Fruit fly (Drosophila melanogaster): ENCODE data around the gene Septin4.

The Septin4 gene

DNA sequence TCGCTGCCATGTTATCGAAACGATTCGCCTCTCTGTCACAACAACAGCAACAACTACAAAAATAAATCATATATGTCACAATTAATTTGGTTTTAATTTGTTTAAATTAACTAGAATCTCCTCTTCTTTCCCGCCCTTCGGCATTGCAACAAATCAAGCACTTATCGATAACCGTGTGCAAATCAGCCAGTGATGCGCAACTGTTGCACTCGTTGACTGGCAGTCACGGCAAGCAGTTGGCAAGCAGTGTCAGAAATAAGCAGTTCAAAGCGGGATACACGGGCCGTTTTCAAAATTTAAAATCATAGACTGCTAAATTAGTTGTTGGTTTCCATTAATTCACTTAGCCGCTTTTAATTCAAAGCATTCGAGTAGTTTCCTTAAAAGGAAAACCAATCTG is 11.2 kb downstream of the Septin4 start, which contains the start of gene Axs (continued):
- peak; percentile 51 for TF ChIP-seq gro (GFP tag; optimal IDR thresholded peaks at IDR 0.05)
- TF ChIP-seq Spps (tag; optimal IDR thresholded peaks at IDR 0.05), result no peak
- TF ChIP-seq exex (tag; optimal IDR thresholded peaks at IDR 0.05), result no peak
- TF ChIP-seq H15 (GFP tag; IDR thresholded peaks at IDR 0.05), result no peak
- no peak for TF ChIP-seq salm (tag; optimal IDR thresholded peaks at IDR 0.05)
- no peak for TF ChIP-seq dan (GFP tag; IDR thresholded peaks at IDR 0.05)
- peak; percentile 62; the same call in 2 of the 4 replicates for TF ChIP-seq Dll (GFP tag; IDR thresholded peaks at IDR 0.05; ENCODE audit: partially characterized antibody)
- TF ChIP-seq dmrt99B (tag; optimal IDR thresholded peaks at IDR 0.05), result no peak
- peak; percentile 30 for TF ChIP-seq CG3847 (GFP tag; IDR thresholded peaks at IDR 0.05)
- 0 out of 3 replicates have a peak, but pooled peaks have one; percentile 36 for TF ChIP-seq CG34422 (GFP tag; IDR thresholded peaks at IDR 0.05)
- TF ChIP-seq CG17568 (GFP tag; optimal IDR thresholded peaks at IDR 0.05), result no peak
- TF ChIP-seq CG14860 (GFP tag; IDR thresholded peaks at IDR 0.05; ENCODE audit: partially characterized antibody), result peak; percentile 64
- no peak for TF ChIP-seq abd-A (tag; optimal IDR thresholded peaks at IDR 0.05)
- no peak for TF ChIP-seq Rx (GFP tag; IDR thresholded peaks at IDR 0.05)
- no peak for TF ChIP-seq CG14441 (GFP tag; IDR thresholded peaks at IDR 0.05)
- no peak for TF ChIP-seq CG1233 (GFP tag; optimal IDR thresholded peaks at IDR 0.05)
- TF ChIP-seq CG1603 (tag; optimal IDR thresholded peaks at IDR 0.05), result peak; percentile 66
- TF ChIP-seq Pdp1 (GFP tag; optimal IDR thresholded peaks at IDR 0.05), result peak in 1 of 2 experiments; percentile 59
- no peak for TF ChIP-seq CG12942 (GFP tag; optimal IDR thresholded peaks at IDR 0.05)
- no peak for TF ChIP-seq fd64A (GFP tag; optimal IDR thresholded peaks at IDR 0.05)
- no peak for TF ChIP-seq bsh (GFP tag; optimal IDR thresholded peaks at IDR 0.05)
- peak; percentile 3 to 10 for TF ChIP-seq chif (GFP tag; optimal IDR thresholded peaks at IDR 0.05)
- TF ChIP-seq kay (GFP tag; optimal IDR thresholded peaks at IDR 0.05), result no peak
- TF ChIP-seq CG10267 (tag; optimal IDR thresholded peaks at IDR 0.05), result peak; percentile 41
- no peak for TF ChIP-seq Xrp1 (GFP tag; IDR thresholded peaks at IDR 0.05)
- TF ChIP-seq tna (GFP tag; IDR thresholded peaks at IDR 0.05; ENCODE audit: partially characterized antibody), result peak; percentile 74
- no peak for TF ChIP-seq Hand (GFP tag; optimal IDR thresholded peaks at IDR 0.05)
- peak; percentile 54 for TF ChIP-seq Rfx (GFP tag; IDR thresholded peaks at IDR 0.05)
- no peak for TF ChIP-seq mirr (GFP tag; optimal IDR thresholded peaks at IDR 0.05)
- no peak for TF ChIP-seq fru (optimal IDR thresholded peaks at IDR 0.05)
- no peak for TF ChIP-seq CG7928 (GFP tag; optimal IDR thresholded peaks at IDR 0.05)
- TF ChIP-seq scrt (GFP tag; optimal IDR thresholded peaks at IDR 0.05), result peak; percentile 69
- no peak for TF ChIP-seq Fer2 (tag; optimal IDR thresholded peaks at IDR 0.05)
- peak; percentile 80 for TF ChIP-seq knrl (GFP tag; IDR thresholded peaks at IDR 0.05; ENCODE audit: partially characterized antibody)
- no peak for TF ChIP-seq nom (GFP tag; optimal IDR thresholded peaks at IDR 0.05)
- no peak for TF ChIP-seq CG10654 (GFP tag; optimal IDR thresholded peaks at IDR 0.05)
- peak; percentile 17 for TF ChIP-seq gem (tag; optimal IDR thresholded peaks at IDR 0.05)
- TF ChIP-seq CG18764 (GFP tag; optimal IDR thresholded peaks at IDR 0.05), result no peak
- TF ChIP-seq hbn (GFP tag; IDR thresholded peaks at IDR 0.05; ENCODE audit: partially characterized antibody), result peak; percentile 50
- no peak for TF ChIP-seq gce (GFP tag; IDR thresholded peaks at IDR 0.05)
- TF ChIP-seq ci (GFP tag; IDR thresholded peaks at IDR 0.05), result peak; percentile 21; the same call in 1 of the 3 replicates
- TF ChIP-seq Poxn (GFP tag; IDR thresholded peaks at IDR 0.05), result no peak
- TF ChIP-seq bab2 (GFP tag; optimal IDR thresholded peaks at IDR 0.05), result no peak
- TF ChIP-seq sens (GFP tag), result peak; percentile 76
- TF ChIP-seq Hr78 (GFP tag; optimal IDR thresholded peaks at IDR 0.05), result no peak
- no peak for TF ChIP-seq oc (tag; optimal IDR thresholded peaks at IDR 0.05)
- TF ChIP-seq emc (GFP tag; optimal IDR thresholded peaks at IDR 0.05), result no peak
- no peak for TF ChIP-seq caup (GFP tag; optimal IDR thresholded peaks at IDR 0.05; ENCODE audit: severe bottlenecking)
- TF ChIP-seq Sox100B (GFP tag; optimal IDR thresholded peaks at IDR 0.05), result no peak
- no peak for TF ChIP-seq CG2875 (GFP tag; optimal IDR thresholded peaks at IDR 0.05)

Measured in whole organism, embryonic.